Fruit fly (Drosophila melanogaster): ENCODE results near the gene bond.

The bond gene

DNA sequence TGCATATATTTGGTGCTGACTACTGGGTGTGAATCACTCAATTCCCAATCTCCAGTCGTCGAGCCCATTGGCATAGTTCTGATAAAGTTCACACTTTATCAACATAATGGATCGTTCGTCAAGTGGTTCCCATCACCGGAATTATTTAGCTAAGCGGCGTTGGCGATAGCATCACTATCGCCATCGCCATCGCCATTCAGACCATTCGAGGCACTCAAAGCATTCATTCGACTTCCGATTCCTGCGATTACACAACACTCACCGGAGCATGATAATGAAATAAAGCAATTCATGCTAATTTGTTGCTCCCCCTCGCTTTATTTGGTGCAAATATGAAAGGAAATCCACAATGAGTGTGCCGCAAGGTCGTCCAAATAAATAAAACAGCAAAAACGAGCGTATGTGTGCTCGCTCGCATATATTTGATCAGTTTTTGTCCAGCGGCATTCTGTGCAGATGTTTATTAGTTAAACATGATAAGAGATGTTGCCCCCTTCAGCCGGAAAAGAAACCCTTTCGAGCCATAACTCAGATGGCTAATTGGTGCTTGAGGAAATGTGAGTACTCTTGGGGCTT is 44.9 kb downstream of the bond start:
- TF ChIP-seq dsf (GFP tag; optimal IDR thresholded peaks at IDR 0.05; ENCODE audit: borderline replicate concordance) (no peak), CG9705 (GFP tag; optimal IDR thresholded peaks at IDR 0.05) (no peak), Rel (GFP tag; optimal IDR thresholded peaks at IDR 0.05) (no peak), Rel (tag; optimal IDR thresholded peaks at IDR 0.05) (no peak), usp (GFP tag; optimal IDR thresholded peaks at IDR 0.05) (no peak), Hr83 (GFP tag; optimal IDR thresholded peaks at IDR 0.05; ENCODE audit: poor library complexity, severe bottlenecking) (no peak), h (GFP tag; optimal IDR thresholded peaks at IDR 0.05) (no peak), fru (GFP tag; optimal IDR thresholded peaks at IDR 0.05) (no peak), Myc (optimal IDR thresholded peaks at IDR 0.05) (no peak), tai (GFP tag; optimal IDR thresholded peaks at IDR 0.05) (no peak), HLH106 (tag; optimal IDR thresholded peaks at IDR 0.05) (no peak), CG32264 (GFP tag; optimal IDR thresholded peaks at IDR 0.05) (no peak), dl (GFP tag; optimal IDR thresholded peaks at IDR 0.05; ENCODE audit: insufficient read depth in 1 of 2, partially characterized antibody in 2 of 2) (no peak), Dfd (GFP tag; optimal IDR thresholded peaks at IDR 0.05) (no peak), Hnf4 (GFP tag; optimal IDR thresholded peaks at IDR 0.05) (no peak), lola (GFP tag; optimal IDR thresholded peaks at IDR 0.05) (no peak), OdsH (GFP tag; optimal IDR thresholded peaks at IDR 0.05) (no peak), jim (GFP tag; optimal IDR thresholded peaks at IDR 0.05) (no peak), GATAd (GFP tag; optimal IDR thresholded peaks at IDR 0.05) (no peak), foxo (GFP tag; optimal IDR thresholded peaks at IDR 0.05) (no peak), CrebA (GFP tag; optimal IDR thresholded peaks at IDR 0.05; ENCODE audit: borderline replicate concordance) (no peak)

DNA sequence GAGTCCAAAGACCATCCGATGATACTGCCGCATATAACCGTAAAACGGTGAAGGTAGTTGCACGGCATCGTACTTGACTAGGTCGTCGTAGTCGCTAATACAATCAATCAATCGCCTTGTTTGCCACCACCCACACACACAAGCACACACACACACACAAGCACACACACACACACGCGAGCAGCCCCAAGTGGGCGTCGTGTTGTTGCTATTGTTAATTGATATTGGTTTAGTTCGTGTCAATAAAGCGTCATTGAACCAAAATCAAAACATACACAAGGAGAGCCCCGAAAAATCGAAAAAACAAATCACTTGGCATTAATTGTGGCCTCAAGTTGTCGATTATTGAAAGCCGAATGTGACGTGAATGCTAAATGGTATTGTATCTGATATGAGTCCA is 46.0 kb downstream of the bond start:
- TF ChIP-seq Dfd (GFP tag; optimal IDR thresholded peaks at IDR 0.05): peak; percentile 54
- no peak for TF ChIP-seq brk (GFP tag; optimal IDR thresholded peaks at IDR 0.05)

DNA sequence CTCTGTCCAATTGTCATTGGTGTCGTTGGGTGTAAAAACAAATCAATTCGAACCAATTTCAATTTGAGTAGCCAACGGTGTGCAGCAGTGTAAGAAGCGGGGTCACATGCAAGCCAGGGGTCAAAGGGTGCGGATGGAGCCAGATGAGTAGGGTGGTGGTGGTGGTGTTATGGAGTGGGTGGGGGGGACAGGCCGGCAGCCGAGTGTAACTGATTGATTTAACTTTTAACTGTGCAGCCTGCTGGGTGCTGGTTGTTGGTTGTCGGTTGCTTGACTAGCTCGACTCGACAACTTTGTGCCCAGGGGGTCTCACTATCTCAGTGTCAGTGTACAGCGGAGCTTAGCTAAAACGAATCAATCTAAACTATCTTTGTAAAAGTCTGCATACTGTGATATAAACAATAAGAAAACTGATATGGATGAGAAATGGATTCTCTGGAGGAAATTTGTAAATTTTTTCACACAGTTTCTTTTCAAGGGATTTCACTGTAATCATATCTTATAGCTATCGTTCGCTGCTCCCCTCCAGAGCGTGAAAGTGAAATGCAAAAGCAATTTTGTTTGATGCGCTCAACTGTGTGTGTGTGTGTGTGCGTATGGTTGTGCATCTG is 47.0 kb downstream of the bond start:
- TF ChIP-seq HLH106 (tag; optimal IDR thresholded peaks at IDR 0.05): peak; percentile 53
- no peak for TF ChIP-seq br (GFP tag; optimal IDR thresholded peaks at IDR 0.05)
- TF ChIP-seq sage (GFP tag; optimal IDR thresholded peaks at IDR 0.05): no peak
- no peak for TF ChIP-seq Mio (GFP tag; optimal IDR thresholded peaks at IDR 0.05)
- no peak for TF ChIP-seq sv (GFP tag; optimal IDR thresholded peaks at IDR 0.05)
- no peak for TF ChIP-seq jim (GFP tag; optimal IDR thresholded peaks at IDR 0.05)

DNA sequence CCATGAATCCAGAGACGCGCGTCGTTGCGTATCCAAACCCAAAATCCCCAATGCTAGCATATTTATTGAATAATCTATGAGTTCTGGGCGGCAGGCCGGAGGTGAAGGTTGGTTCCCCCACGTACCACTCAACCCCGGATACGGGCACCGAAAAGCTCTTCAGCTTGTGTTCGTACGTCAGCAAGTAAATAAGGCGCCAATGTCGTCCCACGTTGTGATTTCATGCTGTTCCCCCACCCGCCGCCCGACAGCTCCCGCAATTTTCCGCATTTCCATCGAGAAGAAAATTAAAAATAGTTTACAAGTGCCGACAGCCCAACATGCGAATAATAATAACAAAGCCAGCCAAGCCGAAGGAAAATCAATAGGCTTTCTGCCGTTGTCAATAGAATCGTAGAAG is 48.3 kb downstream of the bond start:
- TF ChIP-seq usp (GFP tag; optimal IDR thresholded peaks at IDR 0.05) (no peak), Hnf4 (GFP tag; optimal IDR thresholded peaks at IDR 0.05) (no peak), N (GFP tag; optimal IDR thresholded peaks at IDR 0.05) (no peak), Myc (optimal IDR thresholded peaks at IDR 0.05) (no peak), dmrt93B (GFP tag; optimal IDR thresholded peaks at IDR 0.05) (no peak), OdsH (GFP tag; optimal IDR thresholded peaks at IDR 0.05) (no peak), rgr (GFP tag; optimal IDR thresholded peaks at IDR 0.05) (no peak), Rel (GFP tag; optimal IDR thresholded peaks at IDR 0.05) (no peak), Rel (tag; optimal IDR thresholded peaks at IDR 0.05) (no peak), Dfd (GFP tag; optimal IDR thresholded peaks at IDR 0.05) (no peak), jim (GFP tag; optimal IDR thresholded peaks at IDR 0.05) (no peak), Abd-B (GFP tag; optimal IDR thresholded peaks at IDR 0.05) (no peak), h (GFP tag; optimal IDR thresholded peaks at IDR 0.05) (no peak)

DNA sequence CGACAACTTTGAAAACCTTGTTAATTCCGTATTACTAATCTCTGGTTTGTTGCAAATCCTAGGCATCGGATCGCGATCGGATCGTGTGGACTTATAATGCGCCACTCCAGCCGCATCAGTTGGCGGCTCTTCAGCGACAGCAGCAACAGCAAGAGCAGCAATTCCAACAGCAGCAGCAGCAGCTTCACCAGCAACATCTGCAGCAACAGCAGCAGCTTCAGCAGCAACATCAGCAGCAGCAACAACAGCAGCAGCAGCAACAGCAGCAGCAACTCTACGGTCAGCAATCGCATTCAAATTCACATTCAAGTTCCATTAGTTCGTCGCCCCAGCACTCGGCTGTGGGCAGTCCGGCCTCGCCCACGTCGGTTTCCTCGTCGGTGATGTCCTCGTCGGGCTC is 52.3 kb downstream of the bond start:
- TF ChIP-seq dmrt93B (GFP tag; optimal IDR thresholded peaks at IDR 0.05) (no peak), Dfd (GFP tag; optimal IDR thresholded peaks at IDR 0.05) (peak; percentile 90), tai (GFP tag; optimal IDR thresholded peaks at IDR 0.05) (no peak)
